Fruit fly (Drosophila melanogaster) whole organism, pupa: ENCODE measurements around the gene CG42709.

Source experiments
- CG10348 ChIP-seq: fragments of 200-800 bp; sonication (Bioruptor generic); IDR thresholded peaks from 2 replicates; pipeline ENCODE4 v1.3.6; 2022; ENCODE audit warnings: missing biosample characterization, missing genetic modification characterization
- CG12605 ChIP-seq: fragments of 200-800 bp; sonication (Bioruptor generic); IDR thresholded peaks from 2 replicates; pipeline ENCODE4 v1.3.6; 2022; ENCODE audit warnings: missing biosample characterization, missing genetic modification characterization
- CG13204 ChIP-seq: fragments of 200-800 bp; sonication (Bioruptor generic); optimal IDR thresholded peaks from 2 replicates; lab custom pipeline; 2018; ENCODE audit warnings: missing biosample characterization, mild to moderate bottlenecking, missing genetic modification characterization, moderate library complexity
- CG14655 ChIP-seq: fragments of 200-800 bp; sonication (Bioruptor generic); optimal IDR thresholded peaks from 3 replicates; lab custom pipeline; 2017; ENCODE audit warnings: mild to moderate bottlenecking, missing biosample characterization, missing genetic modification reagents, missing genetic modification characterization
- CG15710 ChIP-seq: fragments of 200-800 bp; sonication (Bioruptor generic); optimal IDR thresholded peaks from 2 replicates; lab custom pipeline; 2018; ENCODE audit warnings: missing biosample characterization, mild to moderate bottlenecking, missing genetic modification characterization, moderate library complexity
- CG17806 ChIP-seq: fragments of 200-800 bp; sonication (Bioruptor generic); optimal IDR thresholded peaks from 2 replicates; lab custom pipeline; 2018; ENCODE audit warnings: missing biosample characterization, mild to moderate bottlenecking, missing genetic modification characterization, moderate library complexity
- CG32121 ChIP-seq: fragments of 200-800 bp; sonication (Bioruptor generic); IDR thresholded peaks from 2 replicates; pipeline ENCODE4 v1.3.6; 2022; ENCODE audit warnings: missing biosample characterization, missing genetic modification characterization
- CG34367 ChIP-seq: fragments of 200-800 bp; sonication (Bioruptor generic); optimal IDR thresholded peaks from 2 replicates; lab custom pipeline; 2018; ENCODE audit warnings: missing biosample characterization, mild to moderate bottlenecking, missing genetic modification characterization
- CG4496 ChIP-seq: fragments of 200-800 bp; sonication (Bioruptor generic); IDR thresholded peaks from 3 replicates; pipeline ENCODE4 v1.3.6; 2022; ENCODE audit warnings: missing biosample characterization, missing genetic modification characterization
- CG8159 ChIP-seq: fragments of 200-800 bp; sonication (Bioruptor generic); optimal IDR thresholded peaks from 3 replicates; lab custom pipeline; 2018; ENCODE audit warnings: missing biosample characterization, mild to moderate bottlenecking, missing genetic modification characterization, moderate library complexity
- CG8301 ChIP-seq: fragments of 200-800 bp; sonication (Bioruptor generic); optimal IDR thresholded peaks from 2 replicates; lab custom pipeline; 2018; ENCODE audit warnings: missing biosample characterization, mild to moderate bottlenecking, missing genetic modification characterization
- CG9948 ChIP-seq: fragments of 200-800 bp; sonication (Bioruptor generic); optimal IDR thresholded peaks from 2 replicates; lab custom pipeline; 2018; ENCODE audit warnings: missing biosample characterization, mild to moderate bottlenecking, missing genetic modification characterization, moderate library complexity
- D1 ChIP-seq: fragments of 200-800 bp; sonication (Bioruptor generic); optimal IDR thresholded peaks from 2 replicates; lab custom pipeline; 2018; ENCODE audit warnings: missing biosample characterization, mild to moderate bottlenecking, missing genetic modification characterization, moderate library complexity
- EcR ChIP-seq: fragments of 200-800 bp; sonication (Bioruptor generic); optimal IDR thresholded peaks from 3 replicates; lab custom pipeline; 2019; ENCODE audit warnings: missing biosample characterization, missing genetic modification characterization, mild to moderate bottlenecking, moderate library complexity, missing genetic modification reagents
- Ets98B ChIP-seq: fragments of 200-800 bp; sonication (Bioruptor generic); IDR thresholded peaks from 2 replicates; pipeline ENCODE4 v1.3.6; 2022; ENCODE audit warnings: missing biosample characterization, missing genetic modification characterization
- Pif1A ChIP-seq: fragments of 200-800 bp; sonication (Bioruptor generic); optimal IDR thresholded peaks from 3 replicates; lab custom pipeline; 2016; ENCODE audit warnings: missing biosample characterization, missing genetic modification characterization
- Pif1B ChIP-seq: fragments of 200-800 bp; sonication (Bioruptor generic); optimal IDR thresholded peaks from 3 replicates; lab custom pipeline; 2016; ENCODE audit warnings: missing biosample characterization, missing genetic modification characterization
- Snoo ChIP-seq: fragments of 200-800 bp; sonication (Bioruptor generic); optimal IDR thresholded peaks from 3 replicates; lab custom pipeline; 2017; ENCODE audit warnings: missing biosample characterization, mild to moderate bottlenecking, missing genetic modification characterization, inconsistent platforms
- fd96Ca ChIP-seq: fragments of 200-800 bp; sonication (Bioruptor generic); IDR thresholded peaks from 3 replicates; pipeline ENCODE4 v1.3.6; 2022; ENCODE audit warnings: missing biosample characterization, missing genetic modification characterization
- gl ChIP-seq: fragments of 200-800 bp; sonication (Bioruptor generic); optimal IDR thresholded peaks from 2 replicates; lab custom pipeline; 2018; ENCODE audit warnings: missing biosample characterization, mild to moderate bottlenecking, missing genetic modification characterization
- rn ChIP-seq: fragments of 200-800 bp; sonication (Bioruptor generic); IDR thresholded peaks from 2 replicates; pipeline ENCODE4 v1.3.6; 2022; ENCODE audit warnings: missing biosample characterization, missing genetic modification characterization

The CG42709 gene

DNA sequence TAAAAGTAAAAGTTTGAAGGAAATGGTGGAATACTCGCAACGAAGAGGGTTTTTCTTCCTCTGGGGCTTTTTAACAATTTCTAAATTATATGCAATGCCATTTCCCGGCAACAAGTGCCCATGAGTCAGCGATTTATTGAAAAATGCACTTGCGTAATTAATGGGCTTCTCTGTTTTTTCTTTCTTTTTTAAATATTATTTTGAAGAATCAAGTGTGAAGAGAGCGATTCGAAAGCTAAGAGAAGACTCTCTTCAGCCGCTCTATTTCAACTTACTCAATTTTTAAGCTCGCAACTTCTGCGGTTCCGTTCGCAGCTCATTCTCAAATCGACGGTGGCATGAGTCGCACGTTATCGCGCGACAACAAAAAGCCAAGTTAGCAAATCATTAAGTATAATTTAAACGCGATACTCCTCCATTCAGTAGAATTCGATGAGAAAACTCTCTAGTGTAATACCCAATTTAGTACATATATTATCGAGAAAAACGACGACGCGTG lies at the start of gene CG42709:
CG42709 (plus strand) TSS at position 318 of the 499 bp plus-strand sequence.
- TF ChIP-seq CG8301 (tag; lab: Kevin White, UChicago) (no peak), CG32121 (no peak), CG34367 (tag; lab: Kevin White, UChicago) (no peak), CG17806 (tag; lab: Kevin White, UChicago) (no peak), gl (tag; lab: Kevin White, UChicago) (peak; percentile 17), CG4496 (GFP tag; lab: Robert Waterston, UW) (no peak), CG8159 (tag; lab: Kevin White, UChicago) (no peak), rn (GFP tag; lab: Robert Waterston, UW) (no peak), fd96Ca (GFP tag; lab: Robert Waterston, UW) (no peak), CG14655 (no peak), Ets98B (GFP tag; lab: Robert Waterston, UW) (no peak; the same call in 1 of the 2 replicates), D1 (tag; lab: Kevin White, UChicago) (no peak), CG9948 (tag; lab: Kevin White, UChicago) (no peak), CG10348 (GFP tag; lab: Robert Waterston, UW) (no peak), Snoo (tag; lab: Kevin White, UChicago) (no peak), EcR (GFP tag; lab: Kevin White, UChicago) (peak; percentile 77), CG12605 (peak; percentile 30; the same call in 1 of the 2 replicates), Pif1B (GFP tag; lab: Kevin White, UChicago) (peak; percentile 57), CG15710 (no peak), Pif1A (GFP tag; lab: Kevin White, UChicago) (peak; percentile 45), CG13204 (GFP tag; lab: Kevin White, UChicago) (no peak)
- TF ChIP-seq, all 21 proteins: peak for 5

DNA sequence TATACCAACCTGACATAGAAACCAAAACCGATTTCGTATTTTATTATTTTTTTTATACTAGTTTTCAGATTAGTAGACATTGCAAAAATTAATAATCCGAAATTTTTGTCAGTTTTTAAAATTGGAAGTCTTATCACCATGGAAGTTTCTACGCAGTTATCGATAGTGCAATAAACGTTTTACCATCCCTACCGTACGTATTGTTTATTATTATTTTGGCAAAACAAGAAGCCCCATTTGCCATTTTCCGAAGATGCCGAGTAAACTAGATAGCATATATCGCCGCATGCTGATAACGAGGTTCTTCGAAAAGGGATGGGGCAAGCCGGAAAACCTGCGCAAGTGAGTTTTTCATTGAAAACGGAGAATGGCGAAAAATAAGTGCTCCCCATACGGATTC lies 48.4 kb upstream of the CG42709 start, which contains the start of gene CG32112:
CG32112 (plus strand) TSS at position 111 of the 400 bp plus-strand sequence.
- no peak for TF ChIP-seq fd96Ca (GFP tag; lab: Robert Waterston, UW)
- peak; percentile 38 for TF ChIP-seq D1 (tag; lab: Kevin White, UChicago)
- no peak for TF ChIP-seq CG15710
- TF ChIP-seq CG9948 (tag; lab: Kevin White, UChicago) = no peak
- TF ChIP-seq CG34367 (tag; lab: Kevin White, UChicago) = no peak
- TF ChIP-seq CG13204 (GFP tag; lab: Kevin White, UChicago) = no peak
- no peak for TF ChIP-seq CG8301 (tag; lab: Kevin White, UChicago)
- TF ChIP-seq EcR (GFP tag; lab: Kevin White, UChicago) = no peak
- TF ChIP-seq, all 21 proteins: peak for 1

DNA sequence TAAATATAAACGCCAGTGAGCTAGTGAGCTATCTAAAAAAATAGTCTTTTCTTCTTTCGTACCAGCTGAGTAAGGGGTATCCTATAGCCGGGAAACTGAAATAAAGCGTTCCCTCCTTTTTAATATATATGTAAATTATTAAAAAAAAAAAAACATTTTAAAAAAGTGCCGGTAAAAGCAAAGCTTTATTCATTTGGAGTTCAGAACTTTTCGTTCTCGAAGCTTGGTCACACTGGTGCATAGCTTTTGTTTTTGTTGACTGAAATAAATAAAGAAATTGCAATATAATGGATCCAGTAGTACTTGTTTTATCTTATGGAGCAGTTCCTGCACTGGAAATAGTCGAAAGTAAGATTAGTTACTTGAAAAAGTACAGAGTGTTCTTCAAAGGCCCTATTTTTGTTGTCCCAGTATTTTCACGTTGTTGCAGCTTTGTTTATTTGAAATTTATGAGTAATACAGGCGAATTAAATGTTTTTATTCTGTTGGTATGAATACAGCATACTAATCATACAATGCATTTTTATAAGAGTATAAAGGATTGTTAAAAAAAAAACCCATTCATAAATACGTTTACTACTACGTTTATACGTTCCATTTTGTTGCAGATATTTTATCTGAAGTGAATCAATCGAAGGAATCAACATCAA lies 44.7 kb upstream of the CG42709 start, which contains the start of gene CG32109:
CG32109 (plus strand) TSS at position 224 of the 650 bp plus-strand sequence.
- no peak for TF ChIP-seq Ets98B (GFP tag; lab: Robert Waterston, UW)
- no peak for TF ChIP-seq CG34367 (tag; lab: Kevin White, UChicago)
- peak; percentile 25 for TF ChIP-seq D1 (tag; lab: Kevin White, UChicago)
- peak; percentile 0 for TF ChIP-seq Snoo (tag; lab: Kevin White, UChicago)
- TF ChIP-seq, all 21 proteins: peak for 2

DNA sequence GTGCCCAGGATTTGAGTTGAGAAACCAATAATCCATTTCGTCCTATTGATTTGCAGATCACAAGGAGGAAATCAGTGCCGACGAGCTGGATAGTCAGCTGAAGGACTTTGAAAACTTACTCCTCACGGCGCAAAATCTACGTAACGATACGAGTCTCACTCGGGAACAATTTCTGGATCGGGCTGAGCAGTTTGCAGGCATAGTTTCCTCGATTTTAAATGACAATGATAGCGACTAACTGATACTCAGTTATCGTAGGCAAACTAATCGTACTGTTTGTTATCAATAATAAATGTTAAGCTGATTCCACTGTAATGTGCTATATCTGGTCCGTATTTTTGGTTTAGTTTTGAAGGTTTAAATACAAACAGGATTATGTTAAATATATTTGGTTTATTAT lies 43.8 kb upstream of the CG42709 start:
- TF ChIP-seq Pif1B (GFP tag; lab: Kevin White, UChicago) (no peak), gl (tag; lab: Kevin White, UChicago) (no peak), CG10348 (GFP tag; lab: Robert Waterston, UW) (no peak), Pif1A (GFP tag; lab: Kevin White, UChicago) (no peak), CG8301 (tag; lab: Kevin White, UChicago) (no peak), CG4496 (GFP tag; lab: Robert Waterston, UW) (no peak), CG17806 (tag; lab: Kevin White, UChicago) (no peak), Ets98B (GFP tag; lab: Robert Waterston, UW) (no peak), CG8159 (tag; lab: Kevin White, UChicago) (no peak), CG34367 (tag; lab: Kevin White, UChicago) (no peak), CG9948 (tag; lab: Kevin White, UChicago) (no peak), EcR (GFP tag; lab: Kevin White, UChicago) (no peak), D1 (tag; lab: Kevin White, UChicago) (no peak), fd96Ca (GFP tag; lab: Robert Waterston, UW) (no peak), CG15710 (no peak), CG13204 (GFP tag; lab: Kevin White, UChicago) (no peak), CG32121 (no peak), CG14655 (no peak)

DNA sequence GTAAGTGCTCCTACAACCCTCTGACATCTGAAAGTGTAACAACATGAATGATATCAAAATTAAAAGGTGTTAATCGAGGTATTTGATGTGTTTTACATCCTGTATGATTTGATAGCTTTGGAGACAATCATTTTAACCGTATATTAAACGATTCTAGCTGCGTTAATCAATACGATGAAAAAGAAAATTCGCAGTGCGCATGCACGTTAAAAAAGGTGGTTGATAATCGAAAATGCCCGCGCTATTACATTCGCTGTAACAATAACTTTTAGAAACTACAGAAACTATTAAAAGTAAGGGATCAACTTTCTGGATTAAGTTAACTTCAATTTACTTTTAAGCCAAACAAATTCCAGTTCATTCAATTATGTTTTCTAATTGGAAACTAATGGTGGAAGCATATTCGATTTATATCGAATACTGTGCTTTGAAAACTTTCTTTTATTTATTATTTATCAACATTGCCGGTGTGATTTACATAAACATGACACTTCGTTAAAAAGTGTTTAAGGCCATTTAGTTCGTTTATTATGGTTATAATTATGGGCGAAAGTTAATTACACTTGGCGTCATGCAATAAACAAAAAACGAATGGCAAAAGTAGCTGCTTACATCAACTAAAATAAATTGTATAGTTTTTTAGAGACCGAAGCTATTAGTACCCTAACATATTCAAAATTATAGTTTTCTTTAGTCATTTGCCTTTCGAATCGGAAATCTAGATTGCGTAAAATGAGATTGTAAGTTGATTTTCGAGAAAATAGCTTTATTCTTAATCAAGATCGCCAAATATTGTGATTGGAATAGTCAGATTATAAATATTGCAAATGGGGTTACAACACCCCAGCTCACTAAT lies 41.1 kb upstream of the CG42709 start:
- TF ChIP-seq Pif1A (GFP tag; lab: Kevin White, UChicago) = no peak
- TF ChIP-seq CG34367 (tag; lab: Kevin White, UChicago) = no peak
- no peak for TF ChIP-seq Snoo (tag; lab: Kevin White, UChicago)
- no peak for TF ChIP-seq CG14655
- no peak for TF ChIP-seq D1 (tag; lab: Kevin White, UChicago)
